Worm (Caenorhabditis elegans): ENCODE measurements around the gene F11D11.3.

Gene F11D11.3

DNA sequence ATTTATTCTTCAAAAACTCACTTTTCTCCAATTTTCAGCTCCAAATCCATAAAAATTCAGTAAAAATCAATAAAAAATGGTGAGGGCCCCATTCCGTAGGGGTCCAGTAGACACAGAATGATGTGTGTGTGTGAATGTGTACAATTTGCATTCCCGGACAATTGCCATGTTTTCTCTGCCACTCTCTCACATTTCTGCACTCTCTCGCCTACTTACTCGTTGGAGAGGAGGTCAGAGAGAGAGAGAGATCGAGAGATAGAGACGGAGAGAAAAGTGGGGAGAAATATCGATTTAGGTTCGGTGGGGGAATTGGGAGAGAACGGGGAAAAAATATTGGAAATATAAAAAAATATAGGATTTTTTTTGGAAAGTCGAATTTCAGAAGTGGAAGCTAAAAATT, 36.5 kb downstream of the F11D11.3 start:
- no peak for TF ChIP-seq unc-62 (GFP tag; optimal IDR thresholded peaks at IDR 0.05)

DNA sequence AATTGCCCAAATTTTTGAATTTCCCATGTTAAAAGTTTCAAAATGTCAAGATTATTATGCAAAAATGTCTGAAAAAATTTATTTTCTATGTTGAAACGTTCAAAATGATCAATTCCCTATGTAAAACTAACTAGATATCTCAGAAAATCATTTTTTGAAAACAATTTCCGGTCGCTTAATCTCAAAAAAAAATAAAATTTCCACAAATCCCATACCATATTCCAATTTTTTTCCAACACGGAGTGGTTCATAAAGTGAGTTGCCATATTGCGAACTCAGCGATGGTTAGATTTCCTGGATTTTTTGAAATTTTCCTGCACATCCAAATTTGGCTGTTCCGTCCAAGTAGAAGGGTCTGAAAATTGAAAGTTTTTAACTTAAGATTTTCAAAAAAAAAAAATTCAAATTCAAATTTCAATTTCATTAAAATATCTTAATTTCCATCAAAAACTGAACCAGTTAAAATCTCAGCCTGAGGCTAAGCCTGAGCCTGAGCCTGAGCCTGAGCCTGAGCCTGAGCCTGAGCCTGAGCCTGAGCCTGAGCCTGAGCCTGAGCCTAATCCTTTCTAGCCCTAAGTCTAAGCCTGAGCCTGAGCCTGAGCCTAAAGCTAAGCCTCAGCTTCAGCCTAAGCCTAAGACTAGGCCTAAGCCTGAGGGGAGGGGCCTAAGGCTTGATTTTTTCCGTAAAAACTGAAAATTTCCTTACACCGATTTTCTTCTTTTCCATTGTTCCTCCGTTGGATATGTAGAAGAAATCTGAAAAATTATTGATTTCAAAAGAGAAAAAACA, 37.4 kb downstream of the F11D11.3 start:
- TF ChIP-seq unc-62 (GFP tag; optimal IDR thresholded peaks at IDR 0.05): no peak

DNA sequence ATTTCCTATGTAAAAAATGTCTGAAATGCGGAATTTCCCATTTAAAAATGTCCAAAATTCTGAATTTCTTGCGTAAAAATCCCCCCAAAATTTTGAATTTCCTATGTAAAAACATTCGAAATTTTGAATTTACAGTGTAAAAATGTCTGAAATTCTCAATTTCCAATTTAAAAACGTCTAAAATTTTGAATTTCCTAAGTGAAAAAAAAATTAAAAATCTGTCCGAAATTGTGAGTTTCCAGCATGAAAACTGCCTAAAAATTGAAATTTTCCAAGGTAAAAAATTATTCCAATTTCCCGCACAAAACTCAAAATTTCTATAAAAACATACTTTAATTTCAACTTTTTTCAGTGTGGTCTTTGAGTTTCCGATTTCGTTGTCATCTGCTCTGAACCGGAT, 38.2 kb downstream of the F11D11.3 start:
- no peak for TF ChIP-seq unc-62 (GFP tag; optimal IDR thresholded peaks at IDR 0.05)

DNA sequence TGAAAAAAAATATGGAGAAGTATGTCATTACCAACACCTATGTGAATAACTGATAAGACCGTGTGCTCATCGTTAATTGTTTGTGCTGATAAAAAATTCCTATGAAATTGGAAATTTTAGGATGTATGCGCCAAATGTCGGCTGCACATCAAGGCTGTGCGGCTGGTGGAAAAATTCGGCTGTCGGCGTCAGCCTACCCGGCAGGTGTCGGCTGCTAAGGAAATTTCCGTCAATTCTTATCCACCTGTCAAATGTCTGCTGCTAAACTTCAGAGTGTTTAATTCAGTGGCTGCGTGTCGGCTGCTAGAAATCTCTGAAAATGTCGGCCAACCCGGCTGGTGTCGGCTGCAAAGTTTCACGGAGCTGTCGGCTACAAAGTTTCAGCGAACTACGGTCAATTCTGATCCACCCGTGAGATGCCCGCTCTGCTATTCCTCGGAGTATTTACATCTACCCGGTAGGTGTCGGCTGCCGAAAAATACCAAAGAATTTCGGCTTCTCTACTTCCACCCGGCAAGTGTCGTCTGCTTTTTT, 40.1 kb downstream of the F11D11.3 start, which contains the start of gene Y17D7C.2:
Gene Y17D7C.2 (minus strand): TSS at position 32 of the 534 bp plus-strand sequence.
- TF ChIP-seq unc-62 (GFP tag; optimal IDR thresholded peaks at IDR 0.05): no peak

DNA sequence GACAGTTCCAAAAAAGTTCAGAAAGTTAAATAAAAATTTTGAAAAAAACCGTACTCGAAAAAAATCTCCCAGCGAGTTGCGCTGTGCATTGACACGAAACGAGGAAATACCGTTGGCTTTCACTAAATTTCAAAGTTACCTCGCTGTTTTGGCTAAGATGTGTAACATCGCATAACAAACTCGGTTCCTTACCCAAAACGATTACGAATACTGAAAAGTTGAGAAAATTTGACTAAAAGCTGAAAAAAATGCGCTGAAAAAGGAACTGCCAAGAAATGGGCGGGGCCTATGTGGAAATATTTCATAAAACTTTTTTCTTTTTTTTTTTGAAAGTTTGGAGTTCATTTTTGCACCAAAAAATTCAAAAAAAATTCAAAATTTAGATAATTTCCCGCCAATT, 40.7 kb downstream of the F11D11.3 start:
- TF ChIP-seq unc-62 (GFP tag; optimal IDR thresholded peaks at IDR 0.05): no peak

DNA sequence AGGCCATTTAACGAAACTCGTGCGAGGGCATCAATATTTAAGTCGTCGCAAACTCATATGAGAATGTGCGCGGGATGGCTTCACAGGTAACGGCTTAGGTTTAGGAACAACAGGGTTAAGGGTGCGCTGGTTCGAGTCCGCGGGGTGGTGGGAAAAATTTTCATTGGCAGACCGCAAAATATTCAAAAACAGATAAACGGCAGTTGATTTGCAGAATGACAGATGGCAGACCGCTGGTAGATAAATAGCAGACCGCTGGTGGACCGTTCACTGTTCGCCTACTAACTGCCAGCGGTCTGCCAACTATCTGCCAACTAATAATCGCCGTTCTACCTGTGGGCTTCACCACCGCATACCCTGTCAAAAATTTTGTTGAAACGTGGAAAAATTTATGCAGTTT, 48.0 kb downstream of the F11D11.3 start:
- no peak for TF ChIP-seq unc-62 (GFP tag; optimal IDR thresholded peaks at IDR 0.05)

DNA sequence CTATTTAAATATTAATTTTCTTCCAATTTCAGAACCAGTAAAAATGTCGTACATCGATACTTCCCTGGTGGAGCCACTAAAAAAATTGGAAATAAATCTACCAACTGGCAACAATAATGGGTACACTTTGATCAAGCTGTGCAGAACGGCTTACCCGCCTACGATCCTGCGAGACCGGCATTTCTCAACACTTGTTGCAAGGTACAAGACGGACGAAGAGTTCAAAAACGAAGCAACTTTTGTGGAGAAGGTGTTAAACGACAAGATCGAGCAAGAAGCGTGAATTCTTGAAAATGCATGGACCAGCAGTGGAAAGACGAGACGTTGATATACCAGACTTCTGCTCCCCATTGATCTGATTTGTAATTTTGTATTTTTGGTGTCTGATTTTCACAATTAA, 48.7 kb downstream of the F11D11.3 start:
- no peak for TF ChIP-seq unc-62 (GFP tag; optimal IDR thresholded peaks at IDR 0.05)

DNA sequence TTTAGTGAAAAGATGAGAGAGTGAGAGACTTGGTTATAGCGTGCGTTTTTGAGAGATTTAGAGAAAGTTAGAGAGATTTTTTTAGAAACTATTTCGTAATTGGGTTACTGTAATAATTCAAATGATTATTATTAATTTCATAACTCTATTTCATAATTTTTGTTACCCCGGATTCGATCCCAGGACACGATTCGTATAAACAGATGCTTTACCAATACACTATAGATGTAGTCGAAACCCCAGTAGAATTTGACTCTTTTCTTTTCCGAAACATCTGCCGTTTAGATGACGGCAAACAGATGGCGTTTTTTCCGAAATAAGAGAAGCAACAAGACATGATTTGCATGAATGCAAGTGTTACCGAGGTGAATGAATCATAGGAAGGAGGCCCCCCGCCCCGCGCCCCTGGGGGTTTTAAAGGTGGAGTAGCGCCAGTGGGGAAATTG, 50.0 kb downstream of the F11D11.3 start:
- no peak for TF ChIP-seq unc-62 (GFP tag; optimal IDR thresholded peaks at IDR 0.05)

DNA sequence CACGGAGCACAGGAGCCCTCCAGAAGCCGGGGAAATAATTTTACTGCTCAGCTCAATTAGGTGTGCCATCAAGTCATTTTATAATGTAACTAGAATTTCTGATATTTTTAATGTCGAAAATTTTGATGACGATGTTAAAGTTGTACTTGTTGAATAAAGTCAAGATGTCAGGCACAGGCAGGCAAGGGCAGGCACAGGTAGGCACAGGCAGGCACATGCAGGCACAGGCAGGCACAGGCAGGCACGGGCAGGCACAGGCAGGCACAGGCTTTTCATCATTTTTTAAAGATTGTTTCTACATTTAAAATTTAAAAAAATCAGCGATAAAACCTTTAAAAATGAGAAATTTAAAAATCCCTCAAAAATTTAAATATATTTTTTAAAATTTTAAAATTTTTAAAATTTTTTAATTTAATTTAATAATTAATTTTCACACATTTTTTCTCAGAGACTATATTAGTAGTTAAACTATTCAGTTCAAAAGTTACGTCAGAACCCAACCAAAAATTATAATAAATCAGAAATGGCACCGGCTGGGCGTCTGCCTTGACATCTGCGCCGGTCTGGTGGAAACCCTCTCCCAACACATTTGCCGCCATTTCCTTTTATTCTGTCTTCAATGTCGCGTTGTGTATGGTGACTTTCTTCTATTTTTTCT, 50.7 kb downstream of the F11D11.3 start, which contains the start of gene Y17D7C.6:
Gene Y17D7C.6 (plus strand): TSS at position 608 of the 658 bp plus-strand sequence.
- TF ChIP-seq unc-62 (GFP tag; optimal IDR thresholded peaks at IDR 0.05): no peak

DNA sequence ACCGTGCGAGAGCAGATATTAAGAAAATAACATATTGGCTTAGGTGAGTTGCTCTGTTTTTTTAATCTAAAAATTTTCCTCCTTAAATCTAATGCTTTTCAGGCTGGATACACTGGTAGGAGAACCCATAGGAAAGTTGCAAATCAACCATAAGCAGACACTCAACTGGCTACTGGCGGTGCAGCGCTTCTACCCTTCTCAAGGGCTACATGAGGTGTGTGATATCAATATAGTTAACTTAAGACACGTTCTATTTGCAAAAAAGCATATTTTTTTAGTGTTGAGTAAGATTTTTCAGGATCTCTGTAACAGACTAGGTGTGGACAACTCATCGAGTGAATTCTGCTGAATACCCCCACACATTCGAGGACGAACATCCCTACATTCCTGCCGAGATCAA, 52.1 kb downstream of the F11D11.3 start:
- no peak for TF ChIP-seq unc-62 (GFP tag; optimal IDR thresholded peaks at IDR 0.05)
